Fruit fly (Drosophila melanogaster) whole organism, prepupa: ENCODE results near the gene Acp36DE.

Source experiments
- Blimp-1 ChIP-seq: fragments of 200-800 bp; sonication (Bioruptor generic); optimal IDR thresholded peaks from 3 replicates; lab custom pipeline; 2017; ENCODE audit warnings: missing biosample characterization, missing genetic modification characterization, mild to moderate bottlenecking, moderate library complexity, missing genetic modification reagents
- CG10631 ChIP-seq: fragments of 200-800 bp; sonication (Bioruptor generic); optimal IDR thresholded peaks from 2 replicates; lab custom pipeline; 2016; ENCODE audit warnings: missing biosample characterization, missing genetic modification characterization
- CG11762 ChIP-seq: fragments of 200-800 bp; sonication (Bioruptor generic); optimal IDR thresholded peaks from 3 replicates; lab custom pipeline; 2016; ENCODE audit warnings: missing biosample characterization, missing genetic modification characterization; ENCODE audit not compliant: insufficient read depth
- CG15336 ChIP-seq: fragments of 200-800 bp; sonication (Bioruptor generic); IDR thresholded peaks from 2 replicates; pipeline ENCODE4 v1.3.6; 2022; ENCODE audit warnings: missing biosample characterization, missing genetic modification characterization
- CG1621 ChIP-seq: fragments of 200-800 bp; sonication (Bioruptor generic); optimal IDR thresholded peaks from 3 replicates; lab custom pipeline; 2018; ENCODE audit warnings: missing biosample characterization, mild to moderate bottlenecking, missing genetic modification characterization
- CG16779 ChIP-seq: fragments of 200-800 bp; sonication (Bioruptor generic); optimal IDR thresholded peaks from 3 replicates; lab custom pipeline; 2017; ENCODE audit warnings: missing biosample characterization, mild to moderate bottlenecking, missing genetic modification characterization
- CG3032 ChIP-seq: fragments of 200-800 bp; optimal IDR thresholded peaks from 2 replicates; lab custom pipeline; 2019; ENCODE audit warnings: missing biosample characterization, mild to moderate bottlenecking, missing genetic modification characterization, moderate library complexity
- CG31627 ChIP-seq: fragments of 200-800 bp; sonication (Bioruptor generic); optimal IDR thresholded peaks from 3 replicates; lab custom pipeline; 2016; ENCODE audit warnings: missing biosample characterization, missing genetic modification characterization
- CG32006 ChIP-seq: fragments of 200-800 bp; sonication (Bioruptor generic); optimal IDR thresholded peaks from 3 replicates; lab custom pipeline; 2017; ENCODE audit warnings: missing biosample characterization, mild to moderate bottlenecking, missing genetic modification characterization
- CG34406 ChIP-seq: fragments of 200-800 bp; sonication (Bioruptor generic); optimal IDR thresholded peaks from 3 replicates; lab custom pipeline; 2016; ENCODE audit warnings: missing biosample characterization, missing genetic modification characterization
- CG3919 ChIP-seq: fragments of 200-800 bp; sonication (Bioruptor generic); optimal IDR thresholded peaks from 3 replicates; lab custom pipeline; 2016; ENCODE audit warnings: missing biosample characterization, missing genetic modification characterization
- CG6163 ChIP-seq: fragments of 200-800 bp; sonication (Bioruptor generic); IDR thresholded peaks from 3 replicates; pipeline ENCODE4 v1.3.6; 2022; ENCODE audit warnings: missing biosample characterization, missing genetic modification characterization
- CG6276 ChIP-seq: fragments of 200-800 bp; sonication (Bioruptor generic); optimal IDR thresholded peaks from 2 replicates; lab custom pipeline; 2017; ENCODE audit warnings: missing biosample characterization, mild to moderate bottlenecking, missing genetic modification characterization
- CG6792 ChIP-seq: fragments of 200-800 bp; sonication (Bioruptor generic); optimal IDR thresholded peaks from 3 replicates; lab custom pipeline; 2016; ENCODE audit warnings: missing biosample characterization, missing genetic modification characterization
- CG6808 ChIP-seq: fragments of 200-800 bp; sonication (Bioruptor generic); optimal IDR thresholded peaks from 3 replicates; lab custom pipeline; 2017; ENCODE audit warnings: missing biosample characterization, missing genetic modification characterization, mild to moderate bottlenecking, moderate library complexity, missing genetic modification reagents
- CG8119 ChIP-seq: fragments of 200-800 bp; sonication (Bioruptor generic); IDR thresholded peaks from 3 replicates; pipeline ENCODE4 v1.3.6; 2022; ENCODE audit warnings: missing biosample characterization, missing genetic modification characterization
- CG8319 ChIP-seq: fragments of 200-800 bp; sonication (Bioruptor generic); optimal IDR thresholded peaks from 3 replicates; lab custom pipeline; 2016; ENCODE audit warnings: missing biosample characterization, missing genetic modification characterization
- CG8632 ChIP-seq: fragments of 200-800 bp; sonication (Bioruptor generic); optimal IDR thresholded peaks from 3 replicates; lab custom pipeline; 2016; ENCODE audit warnings: missing biosample characterization, missing genetic modification characterization
- CG9139 ChIP-seq: fragments of 200-800 bp; sonication (Bioruptor generic); optimal IDR thresholded peaks from 3 replicates; lab custom pipeline; 2017; ENCODE audit warnings: missing biosample characterization, mild to moderate bottlenecking, missing genetic modification characterization
- Eip78C ChIP-seq: fragments of 200-800 bp; sonication (Bioruptor generic); peaks from one replicate; lab custom pipeline; 2016; ENCODE audit warnings: missing biosample characterization, missing genetic modification characterization
- Eip93F ChIP-seq: fragments of 200-800 bp; sonication (Bioruptor generic); optimal IDR thresholded peaks from 2 replicates; lab custom pipeline; 2016; ENCODE audit warnings: missing biosample characterization, mild to moderate bottlenecking, missing genetic modification characterization
- Ets21C ChIP-seq: fragments of 200-800 bp; sonication (Bioruptor generic); optimal IDR thresholded peaks from 3 replicates; lab custom pipeline; 2016; ENCODE audit warnings: missing biosample characterization, missing genetic modification characterization
- Ets96B ChIP-seq: fragments of 200-800 bp; optimal IDR thresholded peaks from 2 replicates; lab custom pipeline; 2019; ENCODE audit warnings: missing biosample characterization, mild to moderate bottlenecking, missing genetic modification characterization, moderate library complexity
- Gug ChIP-seq: fragments of 200-800 bp; sonication (Bioruptor generic); IDR thresholded peaks from 2 replicates; pipeline ENCODE4 v1.3.6; 2022; ENCODE audit warnings: missing biosample characterization, missing genetic modification characterization
- Hr38 ChIP-seq: sonication (Bioruptor generic); optimal IDR thresholded peaks from 2 replicates; lab custom pipeline; 2016; ENCODE audit warnings: missing biosample characterization, missing genetic modification characterization
- Hr39 ChIP-seq: fragments of 200-800 bp; sonication (Bioruptor generic); optimal IDR thresholded peaks from 2 replicates; lab custom pipeline; 2016; ENCODE audit warnings: missing biosample characterization, missing genetic modification characterization
- Lpt ChIP-seq: fragments of 200-800 bp; sonication (Bioruptor generic); optimal IDR thresholded peaks from 3 replicates; lab custom pipeline; 2016; ENCODE audit warnings: missing biosample characterization, missing genetic modification characterization
- Met ChIP-seq: fragments of 200-800 bp; sonication (Bioruptor generic); optimal IDR thresholded peaks from 3 replicates; lab custom pipeline; 2016; ENCODE audit warnings: missing biosample characterization, missing genetic modification characterization
- OdsH ChIP-seq: fragments of 200-800 bp; sonication (Bioruptor generic); optimal IDR thresholded peaks from 3 replicates; lab custom pipeline; 2016; ENCODE audit warnings: missing biosample characterization, missing genetic modification characterization
- Smox ChIP-seq: fragments of 200-800 bp; sonication (Bioruptor generic); optimal IDR thresholded peaks from 3 replicates; lab custom pipeline; 2016; ENCODE audit warnings: missing biosample characterization, missing genetic modification characterization
- Sox14 ChIP-seq: fragments of 200-800 bp; sonication (Bioruptor generic); optimal IDR thresholded peaks from 3 replicates; lab custom pipeline; 2016; ENCODE audit warnings: missing biosample characterization, missing genetic modification characterization
- Sox15 ChIP-seq: fragments of 200-800 bp; sonication (Bioruptor generic); optimal IDR thresholded peaks from 3 replicates; lab custom pipeline; 2016; ENCODE audit warnings: missing biosample characterization, missing genetic modification characterization
- achi ChIP-seq: fragments of 200-800 bp; sonication (Bioruptor generic); optimal IDR thresholded peaks from 3 replicates; lab custom pipeline; 2016; ENCODE audit warnings: missing biosample characterization, missing genetic modification characterization
- acj6 ChIP-seq: fragments of 200-800 bp; sonication (Bioruptor generic); optimal IDR thresholded peaks from 3 replicates; lab custom pipeline; 2016; ENCODE audit warnings: missing biosample characterization, missing genetic modification characterization
- cyc ChIP-seq: fragments of 200-800 bp; sonication (Bioruptor generic); optimal IDR thresholded peaks from 3 replicates; lab custom pipeline; 2016; ENCODE audit warnings: missing biosample characterization, missing genetic modification characterization
- dac ChIP-seq: fragments of 200-800 bp; sonication (Bioruptor generic); optimal IDR thresholded peaks from 2 replicates; lab custom pipeline; 2017; ENCODE audit warnings: missing biosample characterization, mild to moderate bottlenecking, missing genetic modification characterization
- dsx ChIP-seq: fragments of 200-800 bp; optimal IDR thresholded peaks from 3 replicates; lab custom pipeline; 2019; ENCODE audit warnings: missing biosample characterization, mild to moderate bottlenecking, missing genetic modification characterization, moderate library complexity; ENCODE audit not compliant: poor library complexity, severe bottlenecking
- eg ChIP-seq: fragments of 200-800 bp; sonication (Bioruptor generic); IDR thresholded peaks from 3 replicates; pipeline ENCODE4 v1.3.6; 2022; ENCODE audit warnings: missing biosample characterization, missing genetic modification characterization
- esn ChIP-seq: fragments of 200-800 bp; sonication (Bioruptor generic); optimal IDR thresholded peaks from 2 replicates; lab custom pipeline; 2016; ENCODE audit warnings: missing biosample characterization, mild to moderate bottlenecking, missing genetic modification characterization, moderate library complexity
- fd59A ChIP-seq: fragments of 200-800 bp; sonication (Bioruptor generic); optimal IDR thresholded peaks from 2 replicates; lab custom pipeline; 2017; ENCODE audit warnings: missing biosample characterization, mild to moderate bottlenecking, missing genetic modification characterization, missing genetic modification reagents
- fkh ChIP-seq: fragments of 200-800 bp; sonication (Bioruptor generic); optimal IDR thresholded peaks from 3 replicates; lab custom pipeline; 2017; ENCODE audit warnings: missing biosample characterization, mild to moderate bottlenecking, missing genetic modification characterization, moderate library complexity
- lz ChIP-seq: fragments of 200-800 bp; sonication (Bioruptor generic); optimal IDR thresholded peaks from 3 replicates; lab custom pipeline; 2016; ENCODE audit warnings: missing biosample characterization, missing genetic modification characterization
- net ChIP-seq: fragments of 200-800 bp; sonication (Bioruptor generic); optimal IDR thresholded peaks from 3 replicates; lab custom pipeline; 2016; ENCODE audit warnings: missing biosample characterization, missing genetic modification characterization
- spab ChIP-seq: fragments of 200-800 bp; sonication (Bioruptor generic); optimal IDR thresholded peaks from 2 replicates; lab custom pipeline; 2017; ENCODE audit warnings: missing biosample characterization, mild to moderate bottlenecking, missing genetic modification characterization, missing genetic modification reagents
- ss ChIP-seq, 2 experiments: fragments of 200-800 bp; sonication (Bioruptor generic); optimal IDR thresholded peaks; 2 replicates in 1 of 2; 3 replicates in 1 of 2; lab custom pipeline; 2017 to 2018; ENCODE audit warnings: mild to moderate bottlenecking in 2 of 2, missing biosample characterization in 2 of 2, missing genetic modification characterization in 2 of 2, moderate library complexity in 1 of 2
- svp ChIP-seq: fragments of 200-800 bp; sonication (Bioruptor generic); peaks from one replicate; lab custom pipeline; 2016; ENCODE audit warnings: missing biosample characterization, missing genetic modification characterization
- topi ChIP-seq: fragments of 200-800 bp; sonication (Bioruptor generic); optimal IDR thresholded peaks from 3 replicates; lab custom pipeline; 2016; ENCODE audit warnings: missing biosample characterization, missing genetic modification characterization
- vri ChIP-seq: fragments of 200-800 bp; sonication (Bioruptor generic); optimal IDR thresholded peaks from 3 replicates; lab custom pipeline; 2016; ENCODE audit warnings: missing biosample characterization, mild to moderate bottlenecking, missing genetic modification characterization

The Acp36DE gene

DNA sequence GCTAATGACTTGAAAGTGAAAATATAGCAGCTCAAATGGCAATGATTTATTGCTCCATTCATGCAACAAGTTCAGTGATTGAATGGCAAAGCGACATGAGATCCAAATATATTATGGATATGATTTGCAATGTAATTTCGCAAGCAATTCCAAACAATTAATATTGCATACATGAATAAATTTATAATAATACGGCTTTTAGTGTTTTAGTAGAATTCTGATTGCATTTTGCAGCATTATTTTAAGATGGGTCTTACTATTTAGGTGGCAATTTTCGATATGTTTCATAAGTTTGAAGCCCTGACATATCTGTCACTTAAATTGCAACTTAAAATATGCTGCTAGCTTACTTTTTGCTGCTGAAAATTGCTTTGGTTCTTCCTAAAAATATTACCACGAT is 19.5 kb upstream of the Acp36DE start, which contains the start of gene CG34171:
CG34171 (plus strand) TSS at position 301 of the 400 bp plus-strand sequence.
- no peak for TF ChIP-seq CG6792
- TF ChIP-seq Eip78C, result no peak
- no peak for TF ChIP-seq cyc
- no peak for TF ChIP-seq CG11762 (GFP tag; lab: Kevin White, UChicago)
- no peak for TF ChIP-seq CG8319 (GFP tag; lab: Kevin White, UChicago)
- no peak for TF ChIP-seq Met (GFP tag; lab: Kevin White, UChicago)
- no peak for TF ChIP-seq svp (GFP tag; lab: Kevin White, UChicago)
- no peak for TF ChIP-seq CG8119 (GFP tag; lab: Robert Waterston, UW)
- no peak for TF ChIP-seq fd59A (GFP tag; lab: Kevin White, UChicago)
- no peak for TF ChIP-seq CG6276 (GFP tag; lab: Kevin White, UChicago)
- TF ChIP-seq Eip93F, result no peak
- no peak for TF ChIP-seq Smox (GFP tag; lab: Kevin White, UChicago)
- TF ChIP-seq CG1621 (tag; lab: Kevin White, UChicago), result no peak
- no peak for TF ChIP-seq esn (GFP tag; lab: Kevin White, UChicago)
- no peak for TF ChIP-seq vri (GFP tag; lab: Kevin White, UChicago)
- no peak for TF ChIP-seq Lpt (GFP tag; lab: Kevin White, UChicago)
- TF ChIP-seq CG34406 (GFP tag; lab: Kevin White, UChicago), result no peak
- no peak for TF ChIP-seq lz (GFP tag; lab: Kevin White, UChicago)

DNA sequence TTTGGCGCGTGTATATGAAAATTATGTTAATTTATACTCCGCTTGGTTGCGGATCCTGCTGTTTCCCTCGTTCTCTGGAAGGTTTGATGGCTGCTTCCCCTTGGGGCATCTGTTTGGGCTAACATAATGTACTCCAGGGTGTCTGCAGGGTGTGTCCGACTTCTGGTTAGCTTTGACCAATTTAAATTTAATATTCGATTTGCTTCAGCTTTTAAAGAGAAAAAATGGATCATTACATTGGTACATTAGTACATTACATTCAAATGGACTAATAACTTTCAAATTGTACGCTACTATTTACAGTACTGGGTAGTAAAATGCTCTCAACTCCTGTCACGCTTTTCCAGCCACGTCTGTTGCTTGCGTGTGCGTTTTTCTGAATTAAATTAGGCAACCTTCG is 18.3 kb upstream of the Acp36DE start:
- TF ChIP-seq Sox14 (peak; percentile 41), Ets96B (tag; lab: Kevin White, UChicago) (no peak), Ets21C (GFP tag; lab: Kevin White, UChicago) (peak; percentile 42), net (GFP tag; lab: Kevin White, UChicago) (peak; percentile 4), CG3919 (GFP tag; lab: Kevin White, UChicago) (peak; percentile 32), CG6276 (GFP tag; lab: Kevin White, UChicago) (no peak), svp (GFP tag; lab: Kevin White, UChicago) (peak; percentile 77), dsx (GFP tag; lab: Kevin White, UChicago) (no peak), ss (GFP tag; optimal IDR thresholded peaks at IDR 0.05; lab: Kevin White, UChicago) (peak in 1 of 2 experiments; percentile 43), cyc (peak; percentile 50), CG6808 (GFP tag; lab: Kevin White, UChicago) (no peak), CG8119 (GFP tag; lab: Robert Waterston, UW) (peak; percentile 40; the same call in 1 of the 3 replicates), topi (peak; percentile 58), dac (GFP tag; lab: Kevin White, UChicago) (no peak), CG6163 (peak; percentile 40; the same call in 1 of the 3 replicates), lz (GFP tag; lab: Kevin White, UChicago) (peak; percentile 59), Eip78C (peak; percentile 77), Gug (GFP tag; lab: Robert Waterston, UW) (peak; percentile 38; the same call in 1 of the 2 replicates), spab (GFP tag; lab: Kevin White, UChicago) (no peak), Eip93F (no peak), achi (GFP tag; lab: Kevin White, UChicago) (peak; percentile 5), CG10631 (GFP tag; lab: Kevin White, UChicago) (peak; percentile 26), eg (GFP tag; lab: Robert Waterston, UW) (no peak), CG15336 (GFP tag; lab: Robert Waterston, UW) (no peak), esn (GFP tag; lab: Kevin White, UChicago) (peak; percentile 66), CG16779 (tag; lab: Kevin White, UChicago) (no peak), CG11762 (GFP tag; lab: Kevin White, UChicago) (no peak), Lpt (GFP tag; lab: Kevin White, UChicago) (no peak), Blimp-1 (GFP tag; lab: Kevin White, UChicago) (no peak), Sox15 (peak; percentile 3), CG32006 (GFP tag; lab: Kevin White, UChicago) (peak; percentile 45), CG1621 (tag; lab: Kevin White, UChicago) (no peak), OdsH (GFP tag; lab: Kevin White, UChicago) (peak; percentile 11), fkh (GFP tag; lab: Kevin White, UChicago) (no peak), acj6 (GFP tag; lab: Kevin White, UChicago) (peak; percentile 24), CG9139 (no peak), Hr39 (GFP tag; lab: Kevin White, UChicago) (peak; percentile 60), vri (GFP tag; lab: Kevin White, UChicago) (peak; percentile 49), CG3032 (tag; lab: Kevin White, UChicago) (peak; percentile 2), Smox (GFP tag; lab: Kevin White, UChicago) (peak; percentile 54), CG8632 (GFP tag; lab: Kevin White, UChicago) (no peak), fd59A (GFP tag; lab: Kevin White, UChicago) (no peak), Hr38 (no peak), CG31627 (GFP tag; lab: Kevin White, UChicago) (peak; percentile 66)
